Worm (Caenorhabditis elegans) whole organism, L1 larva: ENCODE results near the gene tre-2.
A peak's percentile ranks its signal among the peaks of the same experiment; 100 is the strongest.

Experiments
- C04F5.9 ChIP-seq: sonication (generic microtip); optimal IDR thresholded peaks from 2 replicates; lab custom pipeline; 2016; ENCODE audit warnings: missing genetic modification characterization, missing compliant biosample characterization
- C34B4.2 ChIP-seq: sonication (generic microtip); optimal IDR thresholded peaks from 2 replicates; lab custom pipeline; 2017; ENCODE audit warnings: mild to moderate bottlenecking, missing genetic modification characterization, missing compliant biosample characterization
- F16B12.6 ChIP-seq: fragments of 150-350 bp; optimal IDR thresholded peaks from 2 replicates; lab custom pipeline; 2014; ENCODE audit warnings: missing biosample characterization, missing genetic modification characterization
- aha-1 ChIP-seq: fragments of 150-350 bp; optimal IDR thresholded peaks from 2 replicates; lab custom pipeline; 2014; ENCODE audit warnings: missing biosample characterization, missing genetic modification characterization
- aly-2 ChIP-seq: fragments of 150-350 bp; optimal IDR thresholded peaks from 2 replicates; lab custom pipeline; 2014; ENCODE audit warnings: missing biosample characterization, missing genetic modification characterization
- ceh-63 ChIP-seq: fragments of 200-800 bp; sonication (Bioruptor generic); optimal IDR thresholded peaks from 2 replicates; lab custom pipeline; 2018; ENCODE audit warnings: mild to moderate bottlenecking, missing genetic modification characterization, missing compliant biosample characterization
- ceh-8 ChIP-seq: fragments of 200-800 bp; sonication (Bioruptor generic); optimal IDR thresholded peaks from 2 replicates; lab custom pipeline; 2018; ENCODE audit warnings: mild to moderate bottlenecking, missing genetic modification characterization, moderate library complexity, missing compliant biosample characterization
- ceh-82 ChIP-seq, 3 experiments: fragments of 150-350 bp in 1 of 3; sonication (generic microtip) in 2 of 3; optimal IDR thresholded peaks; 2 replicates each; lab custom pipeline; 2014 to 2017; ENCODE audit warnings: missing biosample characterization in 3 of 3, missing genetic modification characterization in 3 of 3
- ceh-90 ChIP-seq: sonication (generic microtip); optimal IDR thresholded peaks from 2 replicates; lab custom pipeline; 2016; ENCODE audit warnings: missing genetic modification characterization, missing compliant biosample characterization
- ces-1 ChIP-seq: fragments of 150-350 bp; optimal IDR thresholded peaks from 2 replicates; lab custom pipeline; 2014; ENCODE audit warnings: missing biosample characterization, missing genetic modification reagents, missing genetic modification characterization
- dsc-1 ChIP-seq: sonication (generic microtip); optimal IDR thresholded peaks from 2 replicates; lab custom pipeline; 2016; ENCODE audit warnings: mild to moderate bottlenecking, missing genetic modification characterization, missing compliant biosample characterization
- efl-1 ChIP-seq, 4 experiments: fragments of 150-350 bp; optimal IDR thresholded peaks in 3 of 4; peaks in 1 of 4; 1 replicate in 1 of 4; 2 replicates in 3 of 4; lab custom pipeline; 2014; ENCODE audit warnings: missing biosample characterization in 2 of 4, missing genetic modification characterization in 2 of 4, missing genetic modification reagents in 2 of 4
- egl-13 ChIP-seq: sonication (generic microtip); optimal IDR thresholded peaks from 2 replicates; lab custom pipeline; 2016; ENCODE audit warnings: missing genotype, missing genetic modification reagents, missing genetic modification characterization, missing compliant biosample characterization
- egl-27 ChIP-seq, 2 experiments: fragments of 150-350 bp in 1 of 2; sonication (generic microtip); optimal IDR thresholded peaks; 3 replicates each; lab custom pipeline; 2017 to 2018; ENCODE audit warnings: missing biosample characterization in 2 of 2, missing genetic modification characterization in 2 of 2, missing genetic modification reagents in 2 of 2
- elt-3 ChIP-seq, 6 experiments: fragments of 150-350 bp in 1 of 6; sonication (generic microtip); optimal IDR thresholded peaks; 2 replicates each; lab custom pipeline; 2017 to 2018; ENCODE audit warnings: missing biosample characterization in 6 of 6, missing genetic modification characterization in 6 of 6, inconsistent platforms in 1 of 6
- fkh-10 ChIP-seq: sonication (generic microtip); optimal IDR thresholded peaks from 2 replicates; lab custom pipeline; 2017; ENCODE audit warnings: missing biosample characterization, missing genetic modification reagents, missing genetic modification characterization
- fkh-4 ChIP-seq: sonication (generic microtip); optimal IDR thresholded peaks from 2 replicates; lab custom pipeline; 2016; ENCODE audit warnings: missing compliant biosample characterization, missing genetic modification characterization, borderline replicate concordance
- fkh-8 ChIP-seq: sonication (generic microtip); optimal IDR thresholded peaks from 2 replicates; lab custom pipeline; 2016; ENCODE audit warnings: mild to moderate bottlenecking, missing genetic modification characterization, missing compliant biosample characterization
- hlh-4 ChIP-seq: sonication (generic microtip); optimal IDR thresholded peaks from 2 replicates; lab custom pipeline; 2016; ENCODE audit warnings: mild to moderate bottlenecking, missing genetic modification characterization, missing compliant biosample characterization
- hpl-2 ChIP-seq: fragments of 150-350 bp; optimal IDR thresholded peaks from 2 replicates; lab custom pipeline; 2014; ENCODE audit warnings: missing biosample characterization, missing genetic modification reagents, missing genetic modification characterization
- irx-1 ChIP-seq: sonication (generic microtip); optimal IDR thresholded peaks from 2 replicates; lab custom pipeline; 2016; ENCODE audit warnings: missing genetic modification characterization, missing compliant biosample characterization
- isw-1 ChIP-seq: fragments of 200-800 bp; sonication (Bioruptor generic); IDR thresholded peaks from 2 replicates; pipeline ENCODE4 v1.3.6; 2022; ENCODE audit warnings: missing genetic modification characterization, missing compliant biosample characterization
- jun-1 ChIP-seq: fragments of 150-350 bp; optimal IDR thresholded peaks from 2 replicates; lab custom pipeline; 2014; ENCODE audit warnings: missing biosample characterization, missing genetic modification reagents, missing genetic modification characterization
- lir-3 ChIP-seq: sonication (generic microtip); optimal IDR thresholded peaks from 2 replicates; lab custom pipeline; 2016; ENCODE audit warnings: mild to moderate bottlenecking, missing genetic modification characterization, moderate library complexity, missing compliant biosample characterization; ENCODE audit not compliant: poor library complexity
- lsy-2 ChIP-seq, 2 experiments: fragments of 150-350 bp; optimal IDR thresholded peaks; 2 replicates each; lab custom pipeline; 2014; ENCODE audit warnings: missing biosample characterization in 2 of 2, missing genetic modification characterization in 2 of 2
- mab-9 ChIP-seq: fragments of 200-800 bp; sonication (Bioruptor generic); IDR thresholded peaks from 2 replicates; pipeline ENCODE4 v1.3.6; 2022; ENCODE audit warnings: missing genetic modification reagents, missing genetic modification characterization, missing compliant biosample characterization
- mdl-1 ChIP-seq, 2 experiments: fragments of 150-350 bp; optimal IDR thresholded peaks; 2 replicates each; lab custom pipeline; 2014 to 2017; ENCODE audit warnings: missing biosample characterization in 2 of 2, missing genetic modification characterization in 2 of 2, inconsistent platforms in 1 of 2
- mef-2 ChIP-seq: fragments of 150-350 bp; optimal IDR thresholded peaks from 2 replicates; lab custom pipeline; 2014; ENCODE audit warnings: missing biosample characterization, missing genetic modification characterization
- mep-1 ChIP-seq: fragments of 150-350 bp; optimal IDR thresholded peaks from 2 replicates; lab custom pipeline; 2014; ENCODE audit warnings: missing biosample characterization, missing genetic modification characterization
- nhr-19 ChIP-seq: fragments of 200-800 bp; sonication (Bioruptor generic); conservative IDR thresholded peaks from 2 replicates; pipeline ENCODE4 v1.3.6; 2022; ENCODE audit warnings: missing genetic modification characterization, missing compliant biosample characterization
- nhr-20 ChIP-seq: sonication (generic microtip); optimal IDR thresholded peaks from 2 replicates; lab custom pipeline; 2016; ENCODE audit warnings: mild to moderate bottlenecking, missing genetic modification characterization, missing compliant biosample characterization
- nhr-47 ChIP-seq: sonication (generic microtip); optimal IDR thresholded peaks from 2 replicates; lab custom pipeline; 2016; ENCODE audit warnings: mild to moderate bottlenecking, missing genetic modification characterization, moderate library complexity, missing compliant biosample characterization
- nhr-76 ChIP-seq: sonication (generic microtip); optimal IDR thresholded peaks from 2 replicates; lab custom pipeline; 2017; ENCODE audit warnings: missing biosample characterization, missing genetic modification characterization
- nhr-77 ChIP-seq: fragments of 150-350 bp; optimal IDR thresholded peaks from 2 replicates; lab custom pipeline; 2014; ENCODE audit warnings: missing biosample characterization, missing genetic modification characterization
- nhr-84 ChIP-seq: sonication (generic microtip); optimal IDR thresholded peaks from 2 replicates; lab custom pipeline; 2017; ENCODE audit warnings: missing biosample characterization, missing genetic modification characterization
- nhr-85 ChIP-seq: sonication (generic microtip); peaks from one replicate; lab custom pipeline; 2016; ENCODE audit warnings: missing genetic modification characterization, inconsistent platforms, missing compliant biosample characterization
- pag-3 ChIP-seq: sonication (generic microtip); optimal IDR thresholded peaks from 2 replicates; lab custom pipeline; 2017; ENCODE audit warnings: missing genetic modification characterization, mild to moderate bottlenecking, missing compliant biosample characterization, antibody characterized with exemption, borderline replicate concordance; ENCODE audit not compliant: insufficient read depth
- rnt-1 ChIP-seq: sonication (generic microtip); optimal IDR thresholded peaks from 2 replicates; lab custom pipeline; 2016; ENCODE audit warnings: mild to moderate bottlenecking, missing genetic modification characterization, moderate library complexity, missing compliant biosample characterization
- skn-1 ChIP-seq: fragments of 150-350 bp; optimal IDR thresholded peaks from 2 replicates; lab custom pipeline; 2014; ENCODE audit warnings: missing biosample characterization, missing genetic modification characterization
- snpc-4 ChIP-seq: fragments of 150-350 bp; optimal IDR thresholded peaks from 2 replicates; lab custom pipeline; 2014; ENCODE audit warnings: missing biosample characterization, missing genetic modification characterization
- snu-23 ChIP-seq: sonication (generic microtip); optimal IDR thresholded peaks from 2 replicates; lab custom pipeline; 2016; ENCODE audit warnings: missing genetic modification characterization, missing compliant biosample characterization
- sox-4 ChIP-seq: sonication (generic microtip); optimal IDR thresholded peaks from 2 replicates; lab custom pipeline; 2016; ENCODE audit warnings: missing genetic modification characterization, missing compliant biosample characterization
- sup-37 ChIP-seq: fragments of 200-800 bp; sonication (Bioruptor generic); optimal IDR thresholded peaks from 2 replicates; lab custom pipeline; 2018; ENCODE audit warnings: mild to moderate bottlenecking, missing genetic modification characterization, missing compliant biosample characterization
- swsn-7 ChIP-seq: sonication (generic microtip); optimal IDR thresholded peaks from 2 replicates; lab custom pipeline; 2016; ENCODE audit warnings: missing genetic modification characterization, missing compliant biosample characterization
- tbx-2 ChIP-seq: sonication (generic microtip); optimal IDR thresholded peaks from 2 replicates; lab custom pipeline; 2016; ENCODE audit warnings: missing genetic modification characterization, missing compliant biosample characterization
- unc-30 ChIP-seq: sonication (generic microtip); optimal IDR thresholded peaks from 2 replicates; lab custom pipeline; 2017; ENCODE audit warnings: missing biosample characterization, missing genetic modification characterization
- unc-62 ChIP-seq: fragments of 150-350 bp; optimal IDR thresholded peaks from 2 replicates; lab custom pipeline; 2014; ENCODE audit warnings: missing biosample characterization, missing genetic modification reagents, missing genetic modification characterization
- unc-98 ChIP-seq: fragments of 200-800 bp; sonication (Bioruptor generic); IDR thresholded peaks from 2 replicates; pipeline ENCODE4 v1.3.6; 2022; ENCODE audit warnings: missing genetic modification characterization, missing compliant biosample characterization
- vab-15 ChIP-seq: sonication (generic microtip); optimal IDR thresholded peaks from 2 replicates; lab custom pipeline; 2017; ENCODE audit warnings: missing genotype, mild to moderate bottlenecking, missing genetic modification characterization, missing compliant biosample characterization
- zag-1 ChIP-seq: fragments of 150-350 bp; optimal IDR thresholded peaks from 2 replicates; lab custom pipeline; 2014; ENCODE audit warnings: missing biosample characterization, missing genetic modification characterization
- zip-4 ChIP-seq: fragments of 200-800 bp; sonication (Bioruptor generic); optimal IDR thresholded peaks from 2 replicates; lab custom pipeline; 2018; ENCODE audit warnings: mild to moderate bottlenecking, missing genetic modification characterization, moderate library complexity, missing compliant biosample characterization
- ztf-4 ChIP-seq: fragments of 150-350 bp; optimal IDR thresholded peaks from 2 replicates; lab custom pipeline; 2014; ENCODE audit warnings: missing biosample characterization, missing genetic modification characterization

The tre-2 gene

DNA sequence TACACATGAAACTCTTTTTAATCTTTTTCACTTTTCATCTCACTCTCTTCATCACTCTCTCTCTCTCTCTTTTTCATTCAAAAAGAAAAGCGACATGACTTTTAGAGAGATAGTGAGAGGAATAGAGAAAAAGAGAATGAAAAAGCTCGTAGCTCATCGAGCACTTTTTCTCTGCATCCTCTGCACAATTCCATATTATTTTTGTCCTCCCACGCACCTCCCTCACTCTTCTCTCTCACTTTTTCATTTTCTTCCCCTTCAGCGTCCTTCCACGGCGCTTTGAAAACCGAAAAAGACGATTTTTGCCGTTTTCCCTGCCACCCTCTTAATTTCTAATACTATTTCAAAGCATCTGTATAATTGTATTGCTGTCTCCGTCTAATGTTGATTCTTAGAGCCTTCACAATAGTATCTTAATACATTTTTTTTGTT is 44.1 kb downstream of the tre-2 start (continued):
- TF ChIP-seq aha-1 (tag; lab: Kevin White, UChicago) (peak; percentile 24), lir-3 (peak; percentile 70), hpl-2 (no peak), zip-4 (no peak), lsy-2 (tag; optimal IDR thresholded peaks at IDR 0.05; lab: Kevin White, UChicago) (peak; percentile 80 to 86), snu-23 (GFP tag; lab: Kevin White, UChicago) (peak; percentile 90), mef-2 (tag; lab: Kevin White, UChicago) (peak; percentile 15), efl-1 (optimal IDR thresholded peaks at IDR 0.05; lab: Kevin White, UChicago) (peak; percentile 72 to 74), efl-1 (GFP tag; optimal IDR thresholded peaks at IDR 0.05 in 1 of 2; lab: Kevin White, UChicago) (peak; percentile 40 to 90), C34B4.2 (tag; lab: Kevin White, UChicago) (no peak), jun-1 (tag; lab: Kevin White, UChicago) (peak; percentile 79), skn-1 (tag; lab: Kevin White, UChicago) (peak; percentile 60), zag-1 (tag; lab: Kevin White, UChicago) (peak; percentile 73), ceh-8 (GFP tag; lab: Kevin White, UChicago) (peak; percentile 19), nhr-20 (tag; lab: Kevin White, UChicago) (peak; percentile 88), sox-4 (peak; percentile 18), sup-37 (GFP tag; lab: Kevin White, UChicago) (peak; percentile 33), egl-13 (tag; lab: Kevin White, UChicago) (peak; percentile 90), tbx-2 (tag; lab: Kevin White, UChicago) (peak; percentile 91), C04F5.9 (tag; lab: Kevin White, UChicago) (no peak), nhr-76 (no peak), mdl-1 (tag; optimal IDR thresholded peaks at IDR 0.05; lab: Kevin White, UChicago) (peak in 1 of 2 experiments; percentile 41), nhr-84 (no peak), F16B12.6 (tag; lab: Kevin White, UChicago) (no peak), vab-15 (tag; lab: Kevin White, UChicago) (no peak), nhr-77 (tag; lab: Kevin White, UChicago) (peak; percentile 75), irx-1 (tag; lab: Kevin White, UChicago) (peak; percentile 79), aly-2 (peak; percentile 58), snpc-4 (tag; lab: Kevin White, UChicago) (no peak), isw-1 (GFP tag; lab: Robert Waterston, UW) (peak; percentile 67), nhr-85 (tag; lab: Kevin White, UChicago) (peak; percentile 69), nhr-19 (GFP tag; lab: Robert Waterston, UW) (peak; percentile 76), fkh-4 (tag; lab: Kevin White, UChicago) (no peak), mep-1 (tag; lab: Kevin White, UChicago) (peak; percentile 59), ceh-63 (GFP tag; lab: Kevin White, UChicago) (no peak), unc-30 (no peak), ces-1 (GFP tag; lab: Kevin White, UChicago) (no peak), egl-27 (tag; optimal IDR thresholded peaks at IDR 0.05; lab: Kevin White, UChicago) (peak; percentile 44 to 67), hlh-4 (tag; lab: Kevin White, UChicago) (no peak), mab-9 (GFP tag; lab: Robert Waterston, UW) (no peak; the same call in 1 of the 2 replicates), ztf-4 (tag; lab: Kevin White, UChicago) (peak; percentile 56), unc-98 (GFP tag; lab: Robert Waterston, UW) (0 out of 2 replicates have a peak, but pooled peaks have one; percentile 28), ceh-90 (tag; lab: Kevin White, UChicago) (no peak), ceh-82 (tag; optimal IDR thresholded peaks at IDR 0.05; lab: Kevin White, UChicago) (peak; percentile 67 to 78 (median 77)), elt-3 (tag; optimal IDR thresholded peaks at IDR 0.05; lab: Kevin White, UChicago) (no peak), swsn-7 (peak; percentile 90), rnt-1 (tag; lab: Kevin White, UChicago) (peak; percentile 88), nhr-47 (peak; percentile 89), fkh-10 (GFP tag; lab: Kevin White, UChicago) (peak; percentile 94), unc-62 (GFP tag; lab: Kevin White, UChicago) (no peak), dsc-1 (tag; lab: Kevin White, UChicago) (peak; percentile 83), pag-3 (tag; lab: Kevin White, UChicago) (no peak), fkh-8 (tag; lab: Kevin White, UChicago) (peak; percentile 89)
- TF ChIP-seq, all 84 proteins: peak for 50
